Worm (Caenorhabditis elegans) whole organism, young adult: ENCODE measurements around the gene cul-4.

Experiments
- dpl-1 ChIP-seq: fragments of 150-350 bp; optimal IDR thresholded peaks from 2 replicates; lab custom pipeline; 2014; ENCODE audit warnings: missing biosample characterization, missing genetic modification reagents, missing genetic modification characterization
- lsl-1 ChIP-seq: fragments of 200-800 bp; sonication (Bioruptor generic); optimal IDR thresholded peaks from 2 replicates; lab custom pipeline; 2018; ENCODE audit warnings: mild to moderate bottlenecking, missing genetic modification characterization, moderate library complexity, missing compliant biosample characterization
- pha-4 ChIP-seq: fragments of 150-350 bp; sonication (generic microtip); optimal IDR thresholded peaks from 2 replicates; lab custom pipeline; 2014; ENCODE audit warnings: missing biosample characterization, missing genetic modification reagents, missing genetic modification characterization
- xnd-1 ChIP-seq: sonication (generic microtip); optimal IDR thresholded peaks from 2 replicates; lab custom pipeline; 2016; ENCODE audit warnings: missing genotype, missing genetic modification reagents, missing genetic modification characterization, missing compliant biosample characterization
- ztf-22 ChIP-seq: fragments of 200-800 bp; sonication (Bioruptor generic); optimal IDR thresholded peaks from 2 replicates; lab custom pipeline; 2018; ENCODE audit warnings: mild to moderate bottlenecking, missing genetic modification characterization, moderate library complexity, missing compliant biosample characterization

DNA sequence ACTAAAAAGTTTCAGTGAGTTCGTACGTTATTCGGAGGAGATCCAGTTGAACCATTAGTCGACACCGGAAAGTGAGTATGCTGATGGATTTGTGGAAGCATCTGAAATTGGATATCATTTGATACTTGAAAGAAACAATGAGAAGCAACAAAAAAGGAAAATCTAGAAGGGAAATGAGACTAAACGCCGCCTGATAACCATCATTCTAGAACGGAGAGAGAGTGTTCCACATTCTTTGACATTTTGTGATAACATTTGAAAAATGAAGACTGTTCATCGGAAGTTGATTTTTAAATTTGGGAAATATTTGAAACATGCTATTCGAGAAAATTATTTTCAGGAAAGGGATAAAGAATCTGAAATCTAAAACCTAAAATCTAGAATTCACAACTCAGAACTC lies 29.3 kb downstream of the cul-4 start, which contains the start of gene npax-1:
- TF ChIP-seq xnd-1 (tag; lab: Kevin White, UChicago) (no peak), dpl-1 (no peak), ztf-22 (GFP tag; lab: Kevin White, UChicago) (no peak), lsl-1 (GFP tag; lab: Kevin White, UChicago) (no peak), pha-4 (tag; lab: Kevin White, UChicago) (no peak)
